Fruit fly (Drosophila melanogaster) whole organism, embryonic: ENCODE data around the gene Teh1.

Experiments
- Ada2b ChIP-seq: fragments of 200-800 bp; sonication (Bioruptor generic); IDR thresholded peaks from 2 replicates; pipeline ENCODE4 v1.3.6; 2022; ENCODE audit warnings: missing biosample characterization, missing genetic modification characterization
- Atf-2 ChIP-seq: fragments of 200-800 bp; sonication (Bioruptor generic); optimal IDR thresholded peaks from 2 replicates; lab custom pipeline; 2016; ENCODE audit warnings: missing biosample characterization, missing genetic modification characterization
- CG1024 ChIP-seq: fragments of 200-800 bp; sonication (Bioruptor generic); IDR thresholded peaks from 2 replicates; pipeline ENCODE4 v1.3.6; 2022; ENCODE audit warnings: missing biosample characterization, missing genetic modification characterization
- CG13624 ChIP-seq: fragments of 200-800 bp; sonication (Bioruptor generic); optimal IDR thresholded peaks from 2 replicates; lab custom pipeline; 2016; ENCODE audit warnings: missing biosample characterization, missing genetic modification characterization
- CG14441 ChIP-seq: fragments of 200-800 bp; sonication (Bioruptor generic); IDR thresholded peaks from 2 replicates; pipeline ENCODE4 v1.3.6; 2022; ENCODE audit warnings: missing biosample characterization, missing genetic modification characterization
- CG15073 ChIP-seq: fragments of 200-800 bp; sonication (Bioruptor generic); optimal IDR thresholded peaks from 2 replicates; lab custom pipeline; 2016; ENCODE audit warnings: missing biosample characterization, missing genetic modification characterization
- CG15479 ChIP-seq: fragments of 200-800 bp; sonication (Bioruptor generic); optimal IDR thresholded peaks from 3 replicates; lab custom pipeline; 2019; ENCODE audit warnings: missing biosample characterization, mild to moderate bottlenecking, missing genetic modification characterization, moderate library complexity
- CG1602 ChIP-seq: fragments of 200-800 bp; sonication (Bioruptor generic); optimal IDR thresholded peaks from 3 replicates; lab custom pipeline; 2016; ENCODE audit warnings: missing biosample characterization, missing genetic modification characterization
- CG1603 ChIP-seq: fragments of 200-800 bp; sonication (Bioruptor generic); optimal IDR thresholded peaks from 2 replicates; lab custom pipeline; 2019; ENCODE audit warnings: missing biosample characterization, mild to moderate bottlenecking, missing genetic modification characterization, moderate library complexity
- CG16779 ChIP-seq: fragments of 200-800 bp; sonication (Bioruptor generic); IDR thresholded peaks from 2 replicates; pipeline ENCODE4 v1.3.6; 2022; ENCODE audit warnings: missing biosample characterization, missing genetic modification characterization
- CG2712 ChIP-seq: fragments of 200-800 bp; optimal IDR thresholded peaks from 3 replicates; lab custom pipeline; 2019; ENCODE audit warnings: missing biosample characterization, mild to moderate bottlenecking, missing genetic modification characterization, moderate library complexity
- CG3407 ChIP-seq: fragments of 200-800 bp; sonication (Bioruptor generic); optimal IDR thresholded peaks from 2 replicates; lab custom pipeline; 2018; ENCODE audit warnings: missing biosample characterization, mild to moderate bottlenecking, missing genetic modification characterization
- CG34224 ChIP-seq: fragments of 200-800 bp; sonication (Bioruptor generic); IDR thresholded peaks from 3 replicates; pipeline ENCODE4 v1.3.6; 2022; ENCODE audit warnings: missing biosample characterization, missing genetic modification characterization; ENCODE audit not compliant: partially characterized antibody
- CG3726 ChIP-seq: fragments of 200-800 bp; sonication (Bioruptor generic); IDR thresholded peaks from 3 replicates; pipeline ENCODE4, ENCODE4 v1.3.6; 2022; ENCODE audit warnings: missing biosample characterization, missing genetic modification characterization
- CG5245 ChIP-seq: fragments of 200-800 bp; sonication (Bioruptor generic); optimal IDR thresholded peaks from 3 replicates; lab custom pipeline; 2016; ENCODE audit warnings: missing biosample characterization, missing genetic modification characterization
- CG6813 ChIP-seq: fragments of 200-800 bp; sonication (Bioruptor generic); optimal IDR thresholded peaks from 2 replicates; lab custom pipeline; 2017; ENCODE audit warnings: missing biosample characterization, missing genetic modification characterization, mild to moderate bottlenecking, moderate library complexity, missing genetic modification reagents
- CG7786 ChIP-seq: fragments of 200-800 bp; sonication (Bioruptor generic); optimal IDR thresholded peaks from 2 replicates; lab custom pipeline; 2016; ENCODE audit warnings: missing biosample characterization, missing genetic modification characterization
- CG8359 ChIP-seq: fragments of 200-800 bp; sonication (Bioruptor generic); optimal IDR thresholded peaks from 2 replicates; lab custom pipeline; 2017; ENCODE audit warnings: missing biosample characterization, mild to moderate bottlenecking, missing genetic modification characterization, borderline replicate concordance
- CG9932 ChIP-seq: fragments of 200-800 bp; sonication (Bioruptor generic); IDR thresholded peaks from 2 replicates; pipeline ENCODE4 v1.3.6; 2022; ENCODE audit warnings: missing biosample characterization, missing genetic modification characterization
- Eip74EF ChIP-seq, 2 experiments: fragments of 200-800 bp in 1 of 2; fragments of >200 bp in 1 of 2; sonication (Bioruptor generic) in 1 of 2; optimal IDR thresholded peaks; 2 replicates each; lab custom pipeline; 2017 to 2019; ENCODE audit warnings: missing biosample characterization in 2 of 2, missing genetic modification characterization in 2 of 2, mild to moderate bottlenecking in 1 of 2, moderate library complexity in 1 of 2
- HLH4C ChIP-seq: fragments of 200-800 bp; sonication (Bioruptor generic); IDR thresholded peaks from 3 replicates; pipeline ENCODE4 v1.3.6; 2022; ENCODE audit warnings: missing biosample characterization, missing genetic modification characterization; ENCODE audit not compliant: partially characterized antibody
- HLH54F ChIP-seq: fragments of 200-800 bp; sonication (Bioruptor generic); optimal IDR thresholded peaks from 3 replicates; lab custom pipeline; 2016; ENCODE audit warnings: missing biosample characterization, missing genetic modification characterization
- Hr3 ChIP-seq: fragments of 200-800 bp; sonication (Bioruptor generic); optimal IDR thresholded peaks from 3 replicates; lab custom pipeline; 2016; ENCODE audit warnings: missing biosample characterization, missing genetic modification characterization
- NC2β ChIP-seq: fragments of 200-800 bp; sonication (Bioruptor generic); optimal IDR thresholded peaks from 2 replicates; lab custom pipeline; 2016; ENCODE audit warnings: missing biosample characterization, missing genetic modification characterization
- Pdp1 ChIP-seq, 2 experiments: fragments of 200-800 bp; sonication (Bioruptor generic); optimal IDR thresholded peaks; 3 replicates each; lab custom pipeline; 2016; ENCODE audit warnings: missing biosample characterization in 2 of 2, missing genetic modification characterization in 2 of 2, mild to moderate bottlenecking in 1 of 2, moderate library complexity in 1 of 2
- Rfx ChIP-seq: fragments of 200-800 bp; sonication (Bioruptor generic); IDR thresholded peaks from 2 replicates; pipeline ENCODE4 v1.3.6; 2022; ENCODE audit warnings: missing biosample characterization, missing genetic modification characterization
- Tbp ChIP-seq: fragments of >200 bp; optimal IDR thresholded peaks from 2 replicates; lab custom pipeline; 2018; ENCODE audit warnings: missing biosample characterization, missing genetic modification characterization
- gsb-n ChIP-seq: fragments of 200-800 bp; sonication (Bioruptor generic); optimal IDR thresholded peaks from 3 replicates; lab custom pipeline; 2018; ENCODE audit warnings: missing biosample characterization, mild to moderate bottlenecking, missing genetic modification characterization
- kni ChIP-seq: fragments of 200-800 bp; sonication (Bioruptor generic); optimal IDR thresholded peaks from 3 replicates; lab custom pipeline; 2017; ENCODE audit warnings: mild to moderate bottlenecking, missing biosample characterization, missing genetic modification reagents, missing genetic modification characterization
- nau ChIP-seq: fragments of 200-800 bp; sonication (Bioruptor generic); optimal IDR thresholded peaks from 3 replicates; lab custom pipeline; 2017; ENCODE audit warnings: missing biosample characterization, mild to moderate bottlenecking, missing genetic modification characterization, missing genetic modification reagents
- nerfin-1 ChIP-seq: fragments of 200-800 bp; sonication (Bioruptor generic); optimal IDR thresholded peaks from 3 replicates; lab custom pipeline; 2019; ENCODE audit warnings: missing biosample characterization, mild to moderate bottlenecking, missing genetic modification characterization, moderate library complexity
- nom ChIP-seq: fragments of 200-800 bp; sonication (Bioruptor generic); optimal IDR thresholded peaks from 2 replicates; lab custom pipeline; 2017; ENCODE audit warnings: missing biosample characterization, missing genetic modification characterization, mild to moderate bottlenecking, moderate library complexity, missing genetic modification reagents
- org-1 ChIP-seq: fragments of 200-800 bp; sonication (Bioruptor generic); optimal IDR thresholded peaks from 2 replicates; lab custom pipeline; 2017; ENCODE audit warnings: missing biosample characterization, missing genetic modification characterization
- pan ChIP-seq, 4 experiments: fragments of >200 bp in 3 of 4; fragments of 200-800 bp in 1 of 4; sonication (Bioruptor generic) in 1 of 4; optimal IDR thresholded peaks in 3 of 4; IDR thresholded peaks in 1 of 4; 2 replicates each; pipeline versions ENCODE4 v1.3.6 to Lab custom; 2017 to 2022; ENCODE audit warnings: missing biosample characterization in 2 of 4, missing genetic modification characterization in 2 of 4, mixed read lengths in 1 of 4
- sc ChIP-seq, 3 experiments: fragments of >200 bp in 2 of 3; fragments of 200-800 bp in 1 of 3; sonication (Bioruptor generic) in 1 of 3; optimal IDR thresholded peaks; 2 replicates in 2 of 3; 3 replicates in 1 of 3; lab custom pipeline; 2017; ENCODE audit warnings: mild to moderate bottlenecking in 1 of 3, missing biosample characterization in 1 of 3, missing genetic modification characterization in 1 of 3, missing genetic modification reagents in 1 of 3
- sob ChIP-seq: fragments of 200-800 bp; sonication (Bioruptor generic); IDR thresholded peaks from 2 replicates; pipeline ENCODE4 v1.3.6; 2022; ENCODE audit warnings: missing biosample characterization, missing genetic modification characterization
- sqz ChIP-seq: fragments of 200-800 bp; sonication (Bioruptor generic); optimal IDR thresholded peaks from 3 replicates; lab custom pipeline; 2018; ENCODE audit warnings: missing biosample characterization, mild to moderate bottlenecking, missing genetic modification characterization
- toy ChIP-seq: fragments of 200-800 bp; sonication (Bioruptor generic); IDR thresholded peaks from 2 replicates; pipeline ENCODE4 v1.3.6; 2022; ENCODE audit warnings: missing biosample characterization, missing genetic modification characterization
- tup ChIP-seq: fragments of 200-800 bp; sonication (Bioruptor generic); optimal IDR thresholded peaks from 2 replicates; lab custom pipeline; 2016; ENCODE audit warnings: missing biosample characterization, mild to moderate bottlenecking, missing genetic modification characterization, moderate library complexity
- tx ChIP-seq: fragments of 200-800 bp; sonication (Bioruptor generic); optimal IDR thresholded peaks from 2 replicates; lab custom pipeline; 2016; ENCODE audit warnings: missing biosample characterization, missing genetic modification characterization
- vvl ChIP-seq: fragments of 200-800 bp; sonication (Bioruptor generic); IDR thresholded peaks from 2 replicates; pipeline ENCODE4 v1.3.6; 2022; ENCODE audit warnings: missing biosample characterization, missing genetic modification characterization
- wek ChIP-seq: fragments of 200-800 bp; sonication (Bioruptor generic); optimal IDR thresholded peaks from 3 replicates; lab custom pipeline; 2018; ENCODE audit warnings: missing biosample characterization, mild to moderate bottlenecking, missing genetic modification characterization, moderate library complexity
- zfh2 ChIP-seq: fragments of 200-800 bp; sonication (Bioruptor generic); optimal IDR thresholded peaks from 2 replicates; lab custom pipeline; 2016; ENCODE audit warnings: missing biosample characterization, missing genetic modification characterization

The Teh1 gene

DNA sequence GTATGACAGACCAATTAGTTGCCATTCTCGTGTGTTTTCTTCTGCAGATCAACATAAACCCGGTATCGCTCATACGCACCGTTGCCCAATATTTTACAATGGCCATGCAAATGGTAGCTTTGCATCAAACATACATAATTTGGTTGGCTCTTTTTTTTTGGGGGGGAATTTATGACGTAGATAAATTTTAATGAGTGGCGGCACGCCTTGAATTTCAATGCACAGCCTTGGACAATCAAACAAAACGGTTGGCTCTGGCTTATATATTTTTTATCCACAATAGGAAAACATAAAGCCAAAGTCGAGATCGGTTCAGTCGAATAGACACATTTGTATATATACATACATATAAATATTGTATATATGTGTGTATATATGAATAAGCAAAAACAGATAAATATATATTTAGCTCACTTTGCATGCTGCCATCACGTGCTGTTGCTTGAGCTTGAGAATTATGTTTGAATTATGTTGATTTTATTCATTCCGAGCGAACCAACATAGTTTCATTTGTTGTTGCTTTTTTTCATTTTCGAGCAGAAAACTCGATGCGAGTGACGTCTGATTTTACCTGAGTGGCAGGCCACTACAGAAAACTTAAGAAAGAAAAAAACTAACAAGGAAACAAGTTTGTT, 23.0 kb upstream of the Teh1 start (continued):
- TF ChIP-seq pan (optimal IDR thresholded peaks at IDR 0.05; lab: Kevin White, UChicago) (no peak), pan (GFP tag; optimal IDR thresholded peaks at IDR 0.05 in 1 of 2, IDR thresholded peaks at IDR 0.05 in 1 of 2) (peak in 1 of 2 experiments; percentile 26), CG14441 (GFP tag; lab: Robert Waterston, UW) (peak; percentile 12; the same call in 1 of the 2 replicates), kni (GFP tag; lab: Kevin White, UChicago) (peak; percentile 43)

DNA sequence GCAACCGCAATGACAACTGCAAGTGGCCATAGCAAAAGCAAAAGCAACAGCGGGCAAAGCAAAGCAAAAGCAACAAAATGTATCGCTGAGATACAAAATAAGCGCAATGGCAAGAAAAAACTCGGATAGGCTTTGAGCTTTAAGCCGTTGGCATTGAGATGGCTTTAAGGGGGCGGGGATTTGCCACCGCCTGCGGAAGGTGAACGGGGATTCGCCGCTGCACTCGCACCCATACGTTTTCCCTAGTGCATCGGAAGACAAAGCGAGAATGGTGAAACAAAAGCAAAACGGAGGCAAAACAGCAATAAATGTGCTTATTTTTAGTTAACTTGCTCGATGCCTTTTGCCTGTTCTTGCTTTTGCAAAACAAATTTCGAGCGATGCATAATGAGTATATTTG, 21.9 kb upstream of the Teh1 start:
- TF ChIP-seq zfh2 (GFP tag; lab: Kevin White, UChicago) (no peak), nom (peak; percentile 40), CG34224 (GFP tag; lab: Robert Waterston, UW) (no peak)

DNA sequence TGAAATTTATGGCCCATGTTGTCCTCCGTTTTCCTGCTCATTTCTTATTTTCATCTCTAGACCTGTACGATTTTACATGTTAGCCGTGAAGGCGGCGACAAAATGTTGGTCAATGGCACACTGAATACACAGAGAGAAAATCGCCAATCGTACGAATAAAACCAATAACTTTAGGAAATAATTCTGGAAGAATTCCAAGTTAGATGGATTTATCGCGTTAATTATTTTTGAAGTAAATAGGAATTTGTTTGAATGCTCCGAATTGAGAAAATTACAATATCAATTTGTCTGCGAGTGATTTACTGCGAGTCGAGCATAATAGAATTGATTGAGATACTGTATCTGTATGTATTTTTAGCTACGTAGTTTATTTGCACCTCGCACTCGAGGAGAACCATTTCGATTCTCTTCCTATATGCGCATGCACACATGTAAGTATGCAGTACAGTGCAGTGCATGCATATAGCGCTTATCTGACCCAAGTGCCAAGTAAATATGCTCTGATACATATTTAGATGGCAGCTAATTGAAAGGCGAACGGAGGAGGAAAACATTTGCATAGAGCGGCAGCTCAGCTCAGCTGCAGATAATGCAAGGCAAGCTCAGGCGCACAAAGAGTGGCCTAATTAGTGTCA, 20.9 kb upstream of the Teh1 start:
- TF ChIP-seq vvl (GFP tag; lab: Robert Waterston, UW): peak; percentile 54
- no peak for TF ChIP-seq toy
- peak; percentile 19 for TF ChIP-seq CG1603 (tag; lab: Kevin White, UChicago)
- TF ChIP-seq CG2712: peak; percentile 7
- no peak for TF ChIP-seq CG1024 (GFP tag; lab: Robert Waterston, UW)
- no peak for TF ChIP-seq CG3726 (GFP tag; lab: Robert Waterston, UW)
- no peak for TF ChIP-seq HLH54F (GFP tag; lab: Kevin White, UChicago)
- 0 out of 2 replicates have a peak, but pooled peaks have one; percentile 24 for TF ChIP-seq Rfx
- no peak for TF ChIP-seq Tbp
- TF ChIP-seq org-1: peak; percentile 12
- no peak for TF ChIP-seq CG15073 (GFP tag; lab: Kevin White, UChicago)
- TF ChIP-seq CG8359 (GFP tag; lab: Kevin White, UChicago): peak; percentile 37
- peak; percentile 29 for TF ChIP-seq CG6813 (GFP tag; lab: Kevin White, UChicago)
- peak; percentile 12 for TF ChIP-seq CG13624 (GFP tag; lab: Kevin White, UChicago)
- no peak for TF ChIP-seq CG1602 (GFP tag; lab: Kevin White, UChicago)
- TF ChIP-seq Pdp1 (GFP tag; optimal IDR thresholded peaks at IDR 0.05; lab: Kevin White, UChicago): no peak
- peak; percentile 4 for TF ChIP-seq Atf-2 (GFP tag; lab: Kevin White, UChicago)
- peak; percentile 59 for TF ChIP-seq gsb-n
- TF ChIP-seq wek (GFP tag; lab: Kevin White, UChicago): peak; percentile 52
- TF ChIP-seq CG16779 (GFP tag; lab: Robert Waterston, UW): no peak
- no peak for TF ChIP-seq tx (GFP tag; lab: Kevin White, UChicago)
- TF ChIP-seq NC2β (GFP tag; lab: Kevin White, UChicago): no peak
- peak; percentile 4 for TF ChIP-seq nau (GFP tag; lab: Kevin White, UChicago)
- TF ChIP-seq Ada2b (GFP tag; lab: Robert Waterston, UW): peak; percentile 20; the same call in 1 of the 2 replicates
- TF ChIP-seq CG15479 (GFP tag; lab: Kevin White, UChicago): no peak
- TF ChIP-seq sc (optimal IDR thresholded peaks at IDR 0.05; lab: Kevin White, UChicago): no peak
- peak; percentile 25 for TF ChIP-seq sc (GFP tag; optimal IDR thresholded peaks at IDR 0.05; lab: Kevin White, UChicago)
- peak; percentile 24 for TF ChIP-seq CG5245 (GFP tag; lab: Kevin White, UChicago)
- TF ChIP-seq tup (GFP tag; lab: Kevin White, UChicago): no peak
- TF ChIP-seq sqz (GFP tag; lab: Kevin White, UChicago): peak; percentile 25
- no peak for TF ChIP-seq sob (GFP tag; lab: Robert Waterston, UW)
- no peak for TF ChIP-seq HLH4C (GFP tag; lab: Robert Waterston, UW)
- peak; percentile 52 for TF ChIP-seq CG3407 (GFP tag; lab: Kevin White, UChicago)
- TF ChIP-seq nerfin-1 (tag; lab: Kevin White, UChicago): peak; percentile 23
- TF ChIP-seq Eip74EF (GFP tag; optimal IDR thresholded peaks at IDR 0.05; lab: Kevin White, UChicago): peak in 1 of 2 experiments; percentile 86
- no peak for TF ChIP-seq CG7786 (GFP tag; lab: Kevin White, UChicago)
- no peak for TF ChIP-seq CG9932 (GFP tag; lab: Robert Waterston, UW)
- peak; percentile 32 for TF ChIP-seq Hr3
